Fruit fly (Drosophila melanogaster) whole organism, embryonic: ENCODE data around the gene CG44004.

Experiments used
- Abd-B ChIP-seq: fragments of 200-800 bp; sonication (Bioruptor generic); optimal IDR thresholded peaks from 2 replicates; lab custom pipeline; 2018; ENCODE audit warnings: missing biosample characterization, mild to moderate bottlenecking, missing genetic modification characterization, moderate library complexity
- Asciz ChIP-seq: fragments of 200-800 bp; sonication (Bioruptor generic); optimal IDR thresholded peaks from 2 replicates; lab custom pipeline; 2017; ENCODE audit warnings: missing biosample characterization, mild to moderate bottlenecking, missing genetic modification characterization, missing genetic modification reagents
- CG10209 ChIP-seq: fragments of 200-800 bp; sonication (Bioruptor generic); optimal IDR thresholded peaks from 3 replicates; lab custom pipeline; 2017; ENCODE audit warnings: missing biosample characterization, mild to moderate bottlenecking, missing genetic modification characterization, missing genetic modification reagents
- CG10321 ChIP-seq: fragments of 200-800 bp; sonication (Bioruptor generic); IDR thresholded peaks from 2 replicates; pipeline ENCODE4 v1.3.6; 2022; ENCODE audit warnings: missing biosample characterization, missing genetic modification characterization
- CG10959 ChIP-seq: fragments of 200-800 bp; sonication (Bioruptor generic); IDR thresholded peaks from 2 replicates; pipeline ENCODE4 v1.3.6; 2022; ENCODE audit warnings: missing biosample characterization, missing genetic modification characterization
- CG10979 ChIP-seq: fragments of 200-800 bp; sonication (Bioruptor generic); optimal IDR thresholded peaks from 2 replicates; lab custom pipeline; 2018; ENCODE audit warnings: missing biosample characterization, mild to moderate bottlenecking, missing genetic modification characterization, moderate library complexity
- CG11696 ChIP-seq: fragments of 200-800 bp; sonication (Bioruptor generic); IDR thresholded peaks from 2 replicates; pipeline ENCODE4 v1.3.6; 2022; ENCODE audit warnings: missing biosample characterization, missing genetic modification characterization
- CG12219 ChIP-seq: fragments of 200-800 bp; sonication (Bioruptor generic); optimal IDR thresholded peaks from 3 replicates; lab custom pipeline; 2018; ENCODE audit warnings: missing biosample characterization, mild to moderate bottlenecking, missing genetic modification characterization
- CG14050 ChIP-seq: fragments of 200-800 bp; sonication (Bioruptor generic); IDR thresholded peaks from 3 replicates; pipeline ENCODE4 v1.3.6; 2022; ENCODE audit warnings: missing biosample characterization, missing genetic modification characterization
- CG15269 ChIP-seq: fragments of 200-800 bp; sonication (Bioruptor generic); optimal IDR thresholded peaks from 2 replicates; lab custom pipeline; 2018; ENCODE audit warnings: missing biosample characterization, mild to moderate bottlenecking, missing genetic modification characterization, moderate library complexity
- CG16779 ChIP-seq: fragments of 200-800 bp; sonication (Bioruptor generic); IDR thresholded peaks from 2 replicates; pipeline ENCODE4 v1.3.6; 2022; ENCODE audit warnings: missing biosample characterization, missing genetic modification characterization
- CG16863 ChIP-seq: fragments of 200-800 bp; sonication (Bioruptor generic); optimal IDR thresholded peaks from 3 replicates; lab custom pipeline; 2016; ENCODE audit warnings: missing biosample characterization, missing genetic modification characterization
- CG17612 ChIP-seq: fragments of 200-800 bp; sonication (Bioruptor generic); IDR thresholded peaks from 2 replicates; pipeline ENCODE4 v1.3.6; 2022; ENCODE audit warnings: missing biosample characterization, missing genetic modification characterization
- CG17829 ChIP-seq: fragments of 200-800 bp; optimal IDR thresholded peaks from 2 replicates; lab custom pipeline; 2019; ENCODE audit warnings: missing biosample characterization, mild to moderate bottlenecking, missing genetic modification characterization, moderate library complexity
- CG2678 ChIP-seq: fragments of 200-800 bp; sonication (Bioruptor generic); optimal IDR thresholded peaks from 3 replicates; lab custom pipeline; 2019; ENCODE audit warnings: missing biosample characterization, mild to moderate bottlenecking, missing genetic modification characterization, moderate library complexity
- CG34422 ChIP-seq: fragments of 200-800 bp; sonication (Bioruptor generic); IDR thresholded peaks from 3 replicates; pipeline ENCODE4 v1.3.6; 2022; ENCODE audit warnings: missing biosample characterization, missing genetic modification characterization
- CG4424 ChIP-seq: fragments of 200-800 bp; sonication (Bioruptor generic); optimal IDR thresholded peaks from 3 replicates; lab custom pipeline; 2016; ENCODE audit warnings: missing biosample characterization, missing genetic modification characterization
- CG6175 ChIP-seq: fragments of 200-800 bp; sonication (Bioruptor generic); IDR thresholded peaks from 3 replicates; pipeline ENCODE4 v1.3.6; 2022; ENCODE audit warnings: missing biosample characterization, missing genetic modification characterization
- CG6272 ChIP-seq: fragments of 200-800 bp; sonication (Bioruptor generic); IDR thresholded peaks from 2 replicates; pipeline ENCODE4 v1.3.6; 2022; ENCODE audit warnings: missing biosample characterization, missing genetic modification characterization
- CG8290 ChIP-seq, 3 experiments: fragments of 200-800 bp; sonication (Bioruptor generic); optimal IDR thresholded peaks; 2 replicates each; lab custom pipeline; 2016 to 2019; ENCODE audit warnings: missing biosample characterization in 3 of 3, missing genetic modification characterization in 3 of 3, mild to moderate bottlenecking in 2 of 3, moderate library complexity in 1 of 3
- CG8388 ChIP-seq: fragments of 200-800 bp; sonication (Bioruptor generic); optimal IDR thresholded peaks from 2 replicates; lab custom pipeline; 2019; ENCODE audit warnings: missing biosample characterization, mild to moderate bottlenecking, missing genetic modification characterization, moderate library complexity
- CG8765 ChIP-seq: fragments of 200-800 bp; sonication (Bioruptor generic); IDR thresholded peaks from 2 replicates; pipeline ENCODE4 v1.3.6; 2022; ENCODE audit warnings: missing biosample characterization, missing genetic modification characterization
- CG9817 ChIP-seq: fragments of 200-800 bp; sonication (Bioruptor generic); optimal IDR thresholded peaks from 2 replicates; lab custom pipeline; 2018; ENCODE audit warnings: missing biosample characterization, mild to moderate bottlenecking, missing genetic modification characterization, moderate library complexity
- Dfd ChIP-seq, 2 experiments: fragments of >200 bp; optimal IDR thresholded peaks; 2 replicates each; lab custom pipeline; 2017; ENCODE audit warnings: missing biosample characterization in 2 of 2, missing genetic modification characterization in 2 of 2
- Doc2 ChIP-seq: fragments of 200-800 bp; sonication (Bioruptor generic); IDR thresholded peaks from 2 replicates; pipeline ENCODE4 v1.3.6; 2022; ENCODE audit warnings: missing biosample characterization, missing genetic modification characterization
- Elba2 ChIP-seq: fragments of 200-800 bp; sonication (Bioruptor generic); optimal IDR thresholded peaks from 3 replicates; lab custom pipeline; 2016; ENCODE audit warnings: missing biosample characterization, missing genetic modification characterization
- Fer2 ChIP-seq: fragments of 200-800 bp; sonication (Bioruptor generic); optimal IDR thresholded peaks from 2 replicates; lab custom pipeline; 2018; ENCODE audit warnings: missing biosample characterization, mild to moderate bottlenecking, missing genetic modification characterization, moderate library complexity
- Gug ChIP-seq: fragments of 200-800 bp; sonication (Bioruptor generic); IDR thresholded peaks from 4 replicates; pipeline ENCODE4 v1.3.6; 2022; ENCODE audit warnings: missing biosample characterization, missing genetic modification characterization
- Lpt ChIP-seq: fragments of >200 bp; optimal IDR thresholded peaks from 2 replicates; lab custom pipeline; 2018; ENCODE audit warnings: missing biosample characterization, missing genetic modification characterization
- Nf-YA ChIP-seq: fragments of 200-800 bp; sonication (Bioruptor generic); IDR thresholded peaks from 2 replicates; pipeline ENCODE4 v1.3.6; 2022; ENCODE audit warnings: missing biosample characterization, missing genetic modification characterization
- NfI ChIP-seq: fragments of 200-800 bp; sonication (Bioruptor generic); optimal IDR thresholded peaks from 3 replicates; lab custom pipeline; 2018; ENCODE audit warnings: missing biosample characterization, mild to moderate bottlenecking, missing genetic modification characterization, moderate library complexity
- PHDP ChIP-seq: fragments of 200-800 bp; sonication (Bioruptor generic); optimal IDR thresholded peaks from 3 replicates; lab custom pipeline; 2018; ENCODE audit warnings: missing biosample characterization, mild to moderate bottlenecking, missing genetic modification characterization, moderate library complexity
- Spps ChIP-seq: fragments of 200-800 bp; sonication (Bioruptor generic); optimal IDR thresholded peaks from 2 replicates; lab custom pipeline; 2018; ENCODE audit warnings: missing biosample characterization, mild to moderate bottlenecking, missing genetic modification characterization
- Ssrp ChIP-seq: fragments of 200-800 bp; sonication (Bioruptor generic); optimal IDR thresholded peaks from 2 replicates; lab custom pipeline; 2018; ENCODE audit warnings: missing biosample characterization, mild to moderate bottlenecking, missing genetic modification characterization, moderate library complexity
- YL-1 ChIP-seq: fragments of 200-800 bp; sonication (Bioruptor generic); optimal IDR thresholded peaks from 3 replicates; lab custom pipeline; 2017; ENCODE audit warnings: missing biosample characterization, mild to moderate bottlenecking, missing genetic modification characterization
- ase ChIP-seq: fragments of 200-800 bp; sonication (Bioruptor generic); IDR thresholded peaks from 3 replicates; pipeline ENCODE4 v1.3.6; 2022; ENCODE audit warnings: missing biosample characterization, missing genetic modification characterization
- cwo ChIP-seq: fragments of 200-800 bp; sonication (Bioruptor generic); optimal IDR thresholded peaks from 3 replicates; lab custom pipeline; 2017; ENCODE audit warnings: missing biosample characterization, missing genetic modification characterization, mild to moderate bottlenecking, moderate library complexity, missing genetic modification reagents
- disco-r ChIP-seq: fragments of 200-800 bp; sonication (Bioruptor generic); optimal IDR thresholded peaks from 2 replicates; lab custom pipeline; 2016; ENCODE audit warnings: missing biosample characterization, missing genetic modification characterization
- ems ChIP-seq: fragments of 200-800 bp; sonication (Bioruptor generic); optimal IDR thresholded peaks from 3 replicates; lab custom pipeline; 2016; ENCODE audit warnings: missing biosample characterization, missing genetic modification characterization
- en ChIP-seq: fragments of 200-800 bp; sonication (Bioruptor generic); optimal IDR thresholded peaks from 2 replicates; lab custom pipeline; 2016; ENCODE audit warnings: missing biosample characterization, missing genetic modification characterization
- klu ChIP-seq: fragments of 200-800 bp; sonication (Bioruptor generic); IDR thresholded peaks from 2 replicates; pipeline ENCODE4 v1.3.6; 2022; ENCODE audit warnings: missing biosample characterization, missing genetic modification characterization
- mld ChIP-seq: fragments of 200-800 bp; sonication (Bioruptor generic); IDR thresholded peaks from 3 replicates; pipeline ENCODE4 v1.3.6; 2022; ENCODE audit warnings: missing biosample characterization, missing genetic modification characterization; ENCODE audit not compliant: partially characterized antibody
- prd ChIP-seq, 3 experiments: fragments of >200 bp in 2 of 3; fragments of 200-800 bp in 1 of 3; sonication (Bioruptor generic) in 1 of 3; optimal IDR thresholded peaks in 2 of 3; IDR thresholded peaks in 1 of 3; 2 replicates in 2 of 3; 3 replicates in 1 of 3; pipeline versions ENCODE4 v1.3.6 to Lab custom; 2017 to 2022; ENCODE audit warnings: missing biosample characterization in 1 of 3, missing genetic modification characterization in 1 of 3
- repo ChIP-seq: fragments of 200-800 bp; sonication (Bioruptor generic); optimal IDR thresholded peaks from 2 replicates; lab custom pipeline; 2016; ENCODE audit warnings: missing biosample characterization, missing genetic modification characterization
- scrt ChIP-seq: fragments of 200-800 bp; sonication (Bioruptor generic); optimal IDR thresholded peaks from 2 replicates; lab custom pipeline; 2018; ENCODE audit warnings: missing biosample characterization, mild to moderate bottlenecking, missing genetic modification characterization, moderate library complexity
- sug ChIP-seq: fragments of 200-800 bp; optimal IDR thresholded peaks from 2 replicates; lab custom pipeline; 2019; ENCODE audit warnings: missing biosample characterization, mild to moderate bottlenecking, missing genetic modification characterization, moderate library complexity
- tna ChIP-seq: fragments of 200-800 bp; sonication (Bioruptor generic); IDR thresholded peaks from 2 replicates; pipeline ENCODE4 v1.3.6; 2022; ENCODE audit warnings: missing biosample characterization, missing genetic modification characterization; ENCODE audit not compliant: partially characterized antibody
- twi ChIP-seq: fragments of 200-800 bp; optimal IDR thresholded peaks from 2 replicates; lab custom pipeline; 2019; ENCODE audit warnings: missing biosample characterization, mild to moderate bottlenecking, missing genetic modification characterization, moderate library complexity
- z ChIP-seq: fragments of 200-800 bp; sonication (Bioruptor generic); IDR thresholded peaks from 3 replicates; pipeline ENCODE4 v1.3.6; 2022; ENCODE audit warnings: missing biosample characterization, missing genetic modification characterization
- zen2 ChIP-seq: fragments of 200-800 bp; sonication (Bioruptor generic); IDR thresholded peaks from 3 replicates; pipeline ENCODE4 v1.3.6; 2022; ENCODE audit warnings: missing biosample characterization, missing genetic modification characterization; ENCODE audit not compliant: partially characterized antibody

CG44004 gene

DNA sequence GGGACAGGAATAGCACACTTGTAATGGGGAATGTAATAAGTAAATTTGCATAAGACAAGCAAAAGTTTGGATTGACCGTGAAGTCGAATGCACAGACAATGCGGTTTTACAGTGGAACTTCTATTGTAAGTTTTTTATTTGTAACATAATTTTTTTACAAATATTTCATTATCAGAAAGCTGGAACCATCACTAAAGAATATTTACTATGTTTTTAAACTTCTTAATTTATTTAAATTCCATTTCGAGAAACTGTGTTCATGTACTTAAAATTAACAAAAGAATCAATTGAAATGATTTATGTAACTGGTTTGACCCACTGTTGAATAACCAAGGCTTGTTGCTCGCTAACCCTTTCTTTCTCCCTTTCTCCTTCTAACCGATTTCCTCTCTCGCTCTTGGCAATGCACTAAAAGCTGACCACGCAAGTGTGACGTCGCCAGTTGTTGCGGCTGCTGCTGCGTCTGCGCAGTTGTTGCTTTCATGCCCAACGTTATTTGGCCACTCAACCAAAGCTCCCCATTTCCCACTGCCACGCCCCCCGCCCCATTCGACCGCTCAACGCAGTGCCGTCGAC lies 27.8 kb upstream of the CG44004 start (continued):
- TF ChIP-seq disco-r (GFP tag; lab: Kevin White, UChicago): no peak
- TF ChIP-seq prd (optimal IDR thresholded peaks at IDR 0.05; lab: Kevin White, UChicago): no peak
- 0 out of 3 replicates have a peak, but pooled peaks have one; percentile 35 for TF ChIP-seq prd (GFP tag; IDR thresholded peaks at IDR 0.05; lab: Robert Waterston, UW)
- no peak for TF ChIP-seq repo (GFP tag; lab: Kevin White, UChicago)
- no peak for TF ChIP-seq CG16779
- no peak for TF ChIP-seq Lpt (GFP tag; lab: Kevin White, UChicago)
- TF ChIP-seq CG17612 (GFP tag; lab: Robert Waterston, UW): no peak
- no peak for TF ChIP-seq CG34422 (GFP tag; lab: Robert Waterston, UW)
- TF ChIP-seq CG10321 (GFP tag; lab: Robert Waterston, UW): no peak
- no peak for TF ChIP-seq CG6272 (GFP tag; lab: Robert Waterston, UW)
- no peak for TF ChIP-seq YL-1 (GFP tag; lab: Kevin White, UChicago)
- no peak for TF ChIP-seq twi (tag; lab: Kevin White, UChicago)
- TF ChIP-seq CG16863 (GFP tag; lab: Kevin White, UChicago): no peak
- TF ChIP-seq Gug: no peak
- TF ChIP-seq tna (GFP tag; lab: Robert Waterston, UW): no peak
- TF ChIP-seq CG10959: no peak
- TF ChIP-seq zen2 (GFP tag; lab: Robert Waterston, UW): no peak
- TF ChIP-seq cwo (GFP tag; lab: Kevin White, UChicago): no peak
- TF ChIP-seq CG12219: no peak
- no peak for TF ChIP-seq CG4424 (GFP tag; lab: Kevin White, UChicago)
- no peak for TF ChIP-seq mld
- TF ChIP-seq CG10209 (GFP tag; lab: Kevin White, UChicago): no peak
- no peak for TF ChIP-seq z (GFP tag; lab: Robert Waterston, UW)
- TF ChIP-seq klu (GFP tag; lab: Robert Waterston, UW): no peak
- TF ChIP-seq NfI (GFP tag; lab: Kevin White, UChicago): no peak
- no peak for TF ChIP-seq sug (tag; lab: Kevin White, UChicago)
- TF ChIP-seq CG11696 (GFP tag; lab: Robert Waterston, UW): 0 out of 2 replicates have a peak, but pooled peaks have one; percentile 12
- TF ChIP-seq ems (GFP tag; lab: Kevin White, UChicago): no peak
- no peak for TF ChIP-seq CG15269 (tag; lab: Kevin White, UChicago)
- no peak for TF ChIP-seq CG8290 (GFP tag; optimal IDR thresholded peaks at IDR 0.05; lab: Kevin White, UChicago)
- TF ChIP-seq CG8290 (tag; optimal IDR thresholded peaks at IDR 0.05; lab: Kevin White, UChicago): no peak
- TF ChIP-seq Elba2 (GFP tag; lab: Kevin White, UChicago): no peak
- TF ChIP-seq en (GFP tag; lab: Kevin White, UChicago): no peak
- TF ChIP-seq Dfd (GFP tag; optimal IDR thresholded peaks at IDR 0.05; lab: Kevin White, UChicago): no peak
- TF ChIP-seq ase (GFP tag; lab: Robert Waterston, UW): no peak
- no peak for TF ChIP-seq Spps
- TF ChIP-seq PHDP (tag; lab: Kevin White, UChicago): no peak
- no peak for TF ChIP-seq Abd-B (GFP tag; lab: Kevin White, UChicago)
- no peak for TF ChIP-seq CG9817 (tag; lab: Kevin White, UChicago)
- TF ChIP-seq CG10979: peak; percentile 7
- TF ChIP-seq CG14050 (GFP tag; lab: Robert Waterston, UW): no peak
- TF ChIP-seq Nf-YA (GFP tag; lab: Robert Waterston, UW): no peak
- TF ChIP-seq CG17829 (tag; lab: Kevin White, UChicago): no peak
- no peak for TF ChIP-seq Doc2 (GFP tag; lab: Robert Waterston, UW)
- TF ChIP-seq scrt (GFP tag; lab: Kevin White, UChicago): no peak
- TF ChIP-seq CG2678 (tag; lab: Kevin White, UChicago): peak; percentile 22
- TF ChIP-seq CG6175 (GFP tag; lab: Robert Waterston, UW): no peak
- no peak for TF ChIP-seq Fer2 (tag; lab: Kevin White, UChicago)
- TF ChIP-seq CG8765: no peak
- TF ChIP-seq Ssrp (tag; lab: Kevin White, UChicago): peak; percentile 22
- peak; percentile 26 for TF ChIP-seq CG8388 (GFP tag; lab: Kevin White, UChicago)
- TF ChIP-seq Asciz (GFP tag; lab: Kevin White, UChicago): peak; percentile 4
